Worm (Caenorhabditis elegans): ENCODE measurements around the gene spig-3.

- no peak for TF ChIP-seq ces-1 (GFP tag; optimal IDR thresholded peaks at IDR 0.05)
- no peak for TF ChIP-seq mxl-3 (GFP tag; optimal IDR thresholded peaks at IDR 0.05)
- TF ChIP-seq ama-1 (optimal IDR thresholded peaks at IDR 0.05): no peak
- no peak for TF ChIP-seq madf-9 (GFP tag; conservative IDR thresholded peaks at IDR 0.05)
- no peak for TF ChIP-seq lim-7 (GFP tag; IDR thresholded peaks at IDR 0.05)
- no peak for TF ChIP-seq dpl-1 (GFP tag; optimal IDR thresholded peaks at IDR 0.05)
Measured at ce11 chrV:14282222-14282709, 17.2 kb downstream of the spig-3 start, which contains the start of the genes srt-74 and F40G12.9.
